Worm (Caenorhabditis elegans) whole organism, L1 larva: Measurements from ENCODE around the gene K03A1.4.

ENCODE experiments used
- C04F5.9 ChIP-seq: sonication (generic microtip); optimal IDR thresholded peaks from 2 replicates; lab custom pipeline; 2016; ENCODE audit warnings: missing genetic modification characterization, missing compliant biosample characterization
- C16A3.4 ChIP-seq: fragments of 150-350 bp; optimal IDR thresholded peaks from 2 replicates; lab custom pipeline; 2014; ENCODE audit warnings: missing biosample characterization, missing genetic modification characterization
- C34B4.2 ChIP-seq: sonication (generic microtip); optimal IDR thresholded peaks from 2 replicates; lab custom pipeline; 2017; ENCODE audit warnings: mild to moderate bottlenecking, missing genetic modification characterization, missing compliant biosample characterization
- F16B12.6 ChIP-seq: fragments of 150-350 bp; optimal IDR thresholded peaks from 2 replicates; lab custom pipeline; 2014; ENCODE audit warnings: missing biosample characterization, missing genetic modification characterization
- aha-1 ChIP-seq: fragments of 150-350 bp; optimal IDR thresholded peaks from 2 replicates; lab custom pipeline; 2014; ENCODE audit warnings: missing biosample characterization, missing genetic modification characterization
- blmp-1 ChIP-seq: fragments of 150-350 bp; optimal IDR thresholded peaks from 2 replicates; lab custom pipeline; 2014; ENCODE audit warnings: missing biosample characterization, missing genetic modification characterization
- ceh-82 ChIP-seq, 3 experiments: fragments of 150-350 bp in 1 of 3; sonication (generic microtip) in 2 of 3; optimal IDR thresholded peaks; 2 replicates each; lab custom pipeline; 2014 to 2017; ENCODE audit warnings: missing biosample characterization in 3 of 3, missing genetic modification characterization in 3 of 3
- dpl-1 ChIP-seq, 3 experiments: fragments of 150-350 bp in 2 of 3; sonication (generic microtip) in 1 of 3; optimal IDR thresholded peaks; 2 replicates each; lab custom pipeline; 2014 to 2017; ENCODE audit warnings: missing biosample characterization in 3 of 3, missing genetic modification characterization in 3 of 3, missing genetic modification reagents in 3 of 3
- efl-1 ChIP-seq, 4 experiments: fragments of 150-350 bp; optimal IDR thresholded peaks in 3 of 4; peaks in 1 of 4; 1 replicate in 1 of 4; 2 replicates in 3 of 4; lab custom pipeline; 2014; ENCODE audit warnings: missing biosample characterization in 2 of 4, missing genetic modification characterization in 2 of 4, missing genetic modification reagents in 2 of 4
- egl-13 ChIP-seq: sonication (generic microtip); optimal IDR thresholded peaks from 2 replicates; lab custom pipeline; 2016; ENCODE audit warnings: missing genotype, missing genetic modification reagents, missing genetic modification characterization, missing compliant biosample characterization
- elt-2 ChIP-seq: sonication (generic microtip); optimal IDR thresholded peaks from 2 replicates; lab custom pipeline; 2016; ENCODE audit warnings: missing genetic modification characterization, mild to moderate bottlenecking, inconsistent platforms, missing compliant biosample characterization, missing genetic modification reagents
- fkh-10 ChIP-seq: sonication (generic microtip); optimal IDR thresholded peaks from 2 replicates; lab custom pipeline; 2017; ENCODE audit warnings: missing biosample characterization, missing genetic modification reagents, missing genetic modification characterization
- fkh-4 ChIP-seq: sonication (generic microtip); optimal IDR thresholded peaks from 2 replicates; lab custom pipeline; 2016; ENCODE audit warnings: missing compliant biosample characterization, missing genetic modification characterization, borderline replicate concordance
- fkh-8 ChIP-seq: sonication (generic microtip); optimal IDR thresholded peaks from 2 replicates; lab custom pipeline; 2016; ENCODE audit warnings: mild to moderate bottlenecking, missing genetic modification characterization, missing compliant biosample characterization
- hlh-17 ChIP-seq: fragments of 200-800 bp; sonication (Bioruptor generic); optimal IDR thresholded peaks from 2 replicates; lab custom pipeline; 2018; ENCODE audit warnings: missing genetic modification characterization, mild to moderate bottlenecking, missing compliant biosample characterization, moderate library complexity, borderline replicate concordance
- hpl-2 ChIP-seq: fragments of 150-350 bp; optimal IDR thresholded peaks from 2 replicates; lab custom pipeline; 2014; ENCODE audit warnings: missing biosample characterization, missing genetic modification reagents, missing genetic modification characterization
- isw-1 ChIP-seq: fragments of 200-800 bp; sonication (Bioruptor generic); IDR thresholded peaks from 2 replicates; pipeline ENCODE4 v1.3.6; 2022; ENCODE audit warnings: missing genetic modification characterization, missing compliant biosample characterization
- jun-1 ChIP-seq: fragments of 150-350 bp; optimal IDR thresholded peaks from 2 replicates; lab custom pipeline; 2014; ENCODE audit warnings: missing biosample characterization, missing genetic modification reagents, missing genetic modification characterization
- lin-14 ChIP-seq: fragments of 200-800 bp; sonication (Bioruptor generic); optimal IDR thresholded peaks from 2 replicates; lab custom pipeline; 2018; ENCODE audit warnings: mild to moderate bottlenecking, missing genetic modification characterization, moderate library complexity, missing compliant biosample characterization
- lin-35 ChIP-seq, 2 experiments: fragments of 150-350 bp; optimal IDR thresholded peaks; 2 replicates each; lab custom pipeline; 2014; ENCODE audit warnings: missing biosample characterization in 2 of 2, missing genetic modification characterization in 2 of 2, missing genetic modification reagents in 2 of 2
- lsy-2 ChIP-seq, 2 experiments: fragments of 150-350 bp; optimal IDR thresholded peaks; 2 replicates each; lab custom pipeline; 2014; ENCODE audit warnings: missing biosample characterization in 2 of 2, missing genetic modification characterization in 2 of 2
- mab-9 ChIP-seq: fragments of 200-800 bp; sonication (Bioruptor generic); IDR thresholded peaks from 2 replicates; pipeline ENCODE4 v1.3.6; 2022; ENCODE audit warnings: missing genetic modification reagents, missing genetic modification characterization, missing compliant biosample characterization
- mdl-1 ChIP-seq, 2 experiments: fragments of 150-350 bp; optimal IDR thresholded peaks; 2 replicates each; lab custom pipeline; 2014 to 2017; ENCODE audit warnings: missing biosample characterization in 2 of 2, missing genetic modification characterization in 2 of 2, inconsistent platforms in 1 of 2
- mep-1 ChIP-seq: fragments of 150-350 bp; optimal IDR thresholded peaks from 2 replicates; lab custom pipeline; 2014; ENCODE audit warnings: missing biosample characterization, missing genetic modification characterization
- nhr-19 ChIP-seq: fragments of 200-800 bp; sonication (Bioruptor generic); conservative IDR thresholded peaks from 2 replicates; pipeline ENCODE4 v1.3.6; 2022; ENCODE audit warnings: missing genetic modification characterization, missing compliant biosample characterization
- nhr-20 ChIP-seq: sonication (generic microtip); optimal IDR thresholded peaks from 2 replicates; lab custom pipeline; 2016; ENCODE audit warnings: mild to moderate bottlenecking, missing genetic modification characterization, missing compliant biosample characterization
- nhr-237 ChIP-seq: fragments of 150-350 bp; optimal IDR thresholded peaks from 2 replicates; lab custom pipeline; 2014; ENCODE audit warnings: missing biosample characterization, missing genetic modification characterization
- nhr-28 ChIP-seq: fragments of 150-350 bp; optimal IDR thresholded peaks from 2 replicates; lab custom pipeline; 2014; ENCODE audit warnings: missing biosample characterization, missing genetic modification characterization
- nhr-47 ChIP-seq: sonication (generic microtip); optimal IDR thresholded peaks from 2 replicates; lab custom pipeline; 2016; ENCODE audit warnings: mild to moderate bottlenecking, missing genetic modification characterization, moderate library complexity, missing compliant biosample characterization
- nhr-71 ChIP-seq: sonication (generic microtip); optimal IDR thresholded peaks from 2 replicates; lab custom pipeline; 2016; ENCODE audit warnings: mild to moderate bottlenecking, missing genetic modification characterization, moderate library complexity, missing compliant biosample characterization
- nhr-76 ChIP-seq: sonication (generic microtip); optimal IDR thresholded peaks from 2 replicates; lab custom pipeline; 2017; ENCODE audit warnings: missing biosample characterization, missing genetic modification characterization
- nhr-77 ChIP-seq: fragments of 150-350 bp; optimal IDR thresholded peaks from 2 replicates; lab custom pipeline; 2014; ENCODE audit warnings: missing biosample characterization, missing genetic modification characterization
- nhr-84 ChIP-seq: sonication (generic microtip); optimal IDR thresholded peaks from 2 replicates; lab custom pipeline; 2017; ENCODE audit warnings: missing biosample characterization, missing genetic modification characterization
- nhr-85 ChIP-seq: sonication (generic microtip); peaks from one replicate; lab custom pipeline; 2016; ENCODE audit warnings: missing genetic modification characterization, inconsistent platforms, missing compliant biosample characterization
- nhr-90 ChIP-seq: sonication (generic microtip); optimal IDR thresholded peaks from 2 replicates; lab custom pipeline; 2016; ENCODE audit warnings: mild to moderate bottlenecking, missing genetic modification characterization, missing compliant biosample characterization; ENCODE audit not compliant: poor library complexity
- pax-3 ChIP-seq: fragments of 200-800 bp; sonication (Bioruptor generic); optimal IDR thresholded peaks from 2 replicates; lab custom pipeline; 2018; ENCODE audit warnings: mild to moderate bottlenecking, missing genetic modification characterization, moderate library complexity, missing compliant biosample characterization
- skn-1 ChIP-seq: fragments of 150-350 bp; optimal IDR thresholded peaks from 2 replicates; lab custom pipeline; 2014; ENCODE audit warnings: missing biosample characterization, missing genetic modification characterization
- snu-23 ChIP-seq: sonication (generic microtip); optimal IDR thresholded peaks from 2 replicates; lab custom pipeline; 2016; ENCODE audit warnings: missing genetic modification characterization, missing compliant biosample characterization
- sptf-1 ChIP-seq: fragments of 150-350 bp; optimal IDR thresholded peaks from 2 replicates; lab custom pipeline; 2014; ENCODE audit warnings: missing biosample characterization, missing genetic modification characterization
- sup-37 ChIP-seq: fragments of 200-800 bp; sonication (Bioruptor generic); optimal IDR thresholded peaks from 2 replicates; lab custom pipeline; 2018; ENCODE audit warnings: mild to moderate bottlenecking, missing genetic modification characterization, missing compliant biosample characterization
- tbx-2 ChIP-seq: sonication (generic microtip); optimal IDR thresholded peaks from 2 replicates; lab custom pipeline; 2016; ENCODE audit warnings: missing genetic modification characterization, missing compliant biosample characterization
- tlp-1 ChIP-seq: fragments of 150-350 bp; optimal IDR thresholded peaks from 2 replicates; lab custom pipeline; 2014; ENCODE audit warnings: missing biosample characterization, missing genetic modification characterization
- unc-130 ChIP-seq: fragments of 150-350 bp; optimal IDR thresholded peaks from 2 replicates; lab custom pipeline; 2017; ENCODE audit warnings: missing biosample characterization, missing genetic modification characterization, inconsistent platforms
- unc-62 ChIP-seq: fragments of 150-350 bp; optimal IDR thresholded peaks from 2 replicates; lab custom pipeline; 2014; ENCODE audit warnings: missing biosample characterization, missing genetic modification reagents, missing genetic modification characterization
- xbp-1 ChIP-seq: sonication (generic microtip); optimal IDR thresholded peaks from 2 replicates; lab custom pipeline; 2016; ENCODE audit warnings: missing genetic modification characterization, missing compliant biosample characterization

K03A1.4 gene

DNA sequence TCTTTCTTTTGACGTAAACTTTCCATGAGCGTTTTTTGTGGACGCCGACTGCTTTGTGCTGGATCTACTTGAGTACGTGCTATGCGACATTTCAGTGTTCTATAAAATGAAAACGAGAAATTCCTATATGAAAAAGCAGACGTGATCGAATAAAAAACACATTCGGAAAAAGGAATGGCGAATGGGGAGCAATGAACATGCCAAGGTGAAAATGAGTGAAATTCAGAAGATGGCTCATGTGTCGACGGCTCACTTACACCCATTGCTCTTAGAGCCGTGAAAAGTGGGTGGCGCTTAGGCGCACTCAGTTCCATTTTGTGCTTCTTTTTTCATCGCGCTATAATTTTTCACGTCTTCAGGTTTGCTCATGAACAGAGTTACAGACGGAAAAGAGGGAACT is at the start of gene K03A1.4:
Gene K03A1.4 (minus strand): TSS at position 101 of the 400 bp plus-strand sequence.
- TF ChIP-seq xbp-1 (no peak), snu-23 (GFP tag; lab: Kevin White, UChicago) (no peak), nhr-71 (tag; lab: Kevin White, UChicago) (no peak), F16B12.6 (no peak), C16A3.4 (tag; lab: Kevin White, UChicago) (no peak), ceh-82 (tag; optimal IDR thresholded peaks at IDR 0.05; lab: Kevin White, UChicago) (no peak), nhr-19 (GFP tag; lab: Robert Waterston, UW) (no peak), nhr-77 (tag; lab: Kevin White, UChicago) (no peak), egl-13 (no peak), unc-130 (no peak), hpl-2 (GFP tag; lab: Kevin White, UChicago) (no peak), unc-62 (GFP tag; lab: Kevin White, UChicago) (no peak)

DNA sequence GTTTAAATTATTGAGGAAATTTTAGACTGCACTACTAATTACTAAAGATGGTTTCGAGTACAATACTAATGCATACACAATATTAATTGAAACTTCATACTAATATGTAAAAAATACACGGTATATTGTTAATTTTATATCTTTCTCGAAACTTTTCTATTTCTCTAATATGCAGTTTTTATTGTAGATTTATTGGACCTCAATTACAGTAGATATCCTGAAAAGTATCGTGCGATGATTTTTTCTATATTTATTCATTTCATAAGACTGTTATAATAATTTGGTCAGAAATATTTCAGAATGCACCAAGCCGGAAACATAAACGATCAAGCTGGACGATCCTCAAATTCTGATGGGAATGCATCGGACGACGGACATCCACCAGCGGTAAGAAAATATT is 45.2 kb upstream of the K03A1.4 start, which contains the start of gene C07D8.5:
Gene C07D8.5 (plus strand): TSS at position 301 of the 400 bp plus-strand sequence.
- TF ChIP-seq fkh-8 (tag; lab: Kevin White, UChicago): no peak
- no peak for TF ChIP-seq jun-1 (tag; lab: Kevin White, UChicago)

DNA sequence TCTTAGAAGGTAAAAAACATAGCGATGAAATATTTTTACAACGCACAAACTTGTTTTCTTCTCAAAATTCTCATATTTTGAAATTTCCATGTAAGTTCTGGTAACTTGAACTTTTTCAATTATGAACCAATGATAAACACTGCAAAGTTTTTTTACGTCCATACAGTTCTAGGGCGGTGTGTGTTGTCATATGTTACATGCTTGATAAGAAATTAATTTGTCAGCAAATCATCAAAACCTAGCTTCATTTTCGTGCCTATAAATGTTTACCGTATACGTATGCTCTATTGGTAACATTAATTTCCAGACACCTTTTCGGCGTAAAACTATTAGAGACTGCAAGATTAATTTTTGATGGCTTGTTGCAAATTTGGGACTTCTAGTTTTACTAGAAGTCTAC is 44.7 kb upstream of the K03A1.4 start:
- TF ChIP-seq blmp-1: no peak
- peak; percentile 21 for TF ChIP-seq elt-2 (tag; lab: Kevin White, UChicago)
- no peak for TF ChIP-seq nhr-28 (tag; lab: Kevin White, UChicago)
- TF ChIP-seq C34B4.2 (tag; lab: Kevin White, UChicago): no peak
- no peak for TF ChIP-seq F16B12.6

DNA sequence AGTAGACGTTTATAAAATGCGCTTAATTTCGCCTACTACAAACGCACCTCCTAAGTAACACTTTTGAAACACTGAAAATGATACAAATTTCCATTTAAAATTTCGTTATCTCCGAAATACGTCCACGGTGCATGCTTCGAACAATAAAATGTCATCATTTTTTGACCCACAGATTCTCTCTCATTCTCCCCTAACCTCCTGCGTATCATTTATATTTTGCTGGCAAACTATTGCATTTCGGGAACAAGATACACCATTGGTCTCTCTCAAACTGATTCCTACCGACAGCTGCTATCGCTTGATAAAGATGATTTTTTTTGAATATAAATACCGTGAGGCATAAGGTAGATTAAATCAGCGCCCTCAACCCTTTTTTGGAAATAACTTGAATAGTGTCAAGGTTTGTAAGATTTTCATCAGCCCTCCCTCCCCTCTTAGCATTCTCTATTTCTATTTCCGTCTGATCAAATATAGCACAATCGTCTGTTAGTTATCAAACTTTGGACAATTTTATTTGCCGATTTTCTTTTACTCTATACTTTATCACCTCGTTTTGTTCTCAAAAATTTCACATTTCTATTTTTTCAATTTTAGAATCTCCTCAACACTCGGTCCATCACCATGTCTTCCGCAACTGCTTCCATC is 42.5 kb upstream of the K03A1.4 start, which contains the start of gene C07D8.6:
Gene C07D8.6 (plus strand): TSS at position 595 of the 645 bp plus-strand sequence.
- no peak for TF ChIP-seq sptf-1 (tag; lab: Kevin White, UChicago)
- TF ChIP-seq nhr-77 (tag; lab: Kevin White, UChicago): peak; percentile 12
- peak; percentile 91 for TF ChIP-seq elt-2 (tag; lab: Kevin White, UChicago)
- no peak for TF ChIP-seq pax-3 (tag; lab: Kevin White, UChicago)
- TF ChIP-seq hlh-17 (GFP tag; lab: Kevin White, UChicago): no peak
- no peak for TF ChIP-seq C04F5.9 (tag; lab: Kevin White, UChicago)
- TF ChIP-seq nhr-84 (tag; lab: Kevin White, UChicago): no peak
- TF ChIP-seq tbx-2 (tag; lab: Kevin White, UChicago): no peak
- TF ChIP-seq nhr-47 (tag; lab: Kevin White, UChicago): no peak
- no peak for TF ChIP-seq lsy-2 (tag; optimal IDR thresholded peaks at IDR 0.05; lab: Kevin White, UChicago)
- no peak for TF ChIP-seq hpl-2 (GFP tag; lab: Kevin White, UChicago)
- peak; percentile 56 for TF ChIP-seq lin-14 (GFP tag; lab: Kevin White, UChicago)
- no peak for TF ChIP-seq dpl-1 (GFP tag; optimal IDR thresholded peaks at IDR 0.05; lab: Kevin White, UChicago)
- no peak for TF ChIP-seq unc-130
- TF ChIP-seq tlp-1 (tag; lab: Kevin White, UChicago): no peak
- no peak for TF ChIP-seq mab-9
- TF ChIP-seq fkh-4 (tag; lab: Kevin White, UChicago): no peak
- TF ChIP-seq nhr-76 (tag; lab: Kevin White, UChicago): no peak
- peak; percentile 65 for TF ChIP-seq nhr-85 (tag; lab: Kevin White, UChicago)
- TF ChIP-seq snu-23 (GFP tag; lab: Kevin White, UChicago): peak; percentile 8
- TF ChIP-seq nhr-20 (tag; lab: Kevin White, UChicago): peak; percentile 48
- TF ChIP-seq fkh-10 (GFP tag; lab: Kevin White, UChicago): no peak
- TF ChIP-seq nhr-237 (tag; lab: Kevin White, UChicago): no peak
- TF ChIP-seq skn-1: peak; percentile 79
- no peak for TF ChIP-seq mep-1 (tag; lab: Kevin White, UChicago)
- no peak for TF ChIP-seq isw-1
- no peak for TF ChIP-seq efl-1 (optimal IDR thresholded peaks at IDR 0.05; lab: Kevin White, UChicago)
- TF ChIP-seq efl-1 (GFP tag; optimal IDR thresholded peaks at IDR 0.05 in 1 of 2; lab: Kevin White, UChicago): peak in 1 of 2 experiments; percentile 45
- no peak for TF ChIP-seq mdl-1 (tag; optimal IDR thresholded peaks at IDR 0.05; lab: Kevin White, UChicago)
- peak in 1 of 2 experiments; percentile 40 for TF ChIP-seq lin-35 (GFP tag; optimal IDR thresholded peaks at IDR 0.05; lab: Kevin White, UChicago)
- peak; percentile 45 for TF ChIP-seq nhr-90 (tag; lab: Kevin White, UChicago)
- TF ChIP-seq nhr-71 (tag; lab: Kevin White, UChicago): peak; percentile 49
- no peak for TF ChIP-seq aha-1 (tag; lab: Kevin White, UChicago)
- TF ChIP-seq ceh-82 (tag; optimal IDR thresholded peaks at IDR 0.05; lab: Kevin White, UChicago): no peak
- peak; percentile 35 for TF ChIP-seq blmp-1
- no peak for TF ChIP-seq sup-37 (GFP tag; lab: Kevin White, UChicago)
